Fruit fly (Drosophila melanogaster) whole organism, embryonic: ENCODE data around the gene SP1173.

Experiments
- CG12104 ChIP-seq: fragments of 200-800 bp; sonication (Bioruptor generic); optimal IDR thresholded peaks from 3 replicates; lab custom pipeline; 2016; ENCODE audit warnings: missing biosample characterization, missing genetic modification characterization
- CG3163 ChIP-seq: fragments of 200-800 bp; sonication (Bioruptor generic); optimal IDR thresholded peaks from 3 replicates; lab custom pipeline; 2016; ENCODE audit warnings: missing biosample characterization, missing genetic modification characterization
- CG6272 ChIP-seq: fragments of 200-800 bp; sonication (Bioruptor generic); IDR thresholded peaks from 2 replicates; pipeline ENCODE4 v1.3.6; 2022; ENCODE audit warnings: missing biosample characterization, missing genetic modification characterization
- CG7271 ChIP-seq: fragments of 200-800 bp; sonication (Bioruptor generic); optimal IDR thresholded peaks from 2 replicates; lab custom pipeline; 2018; ENCODE audit warnings: missing biosample characterization, mild to moderate bottlenecking, missing genetic modification characterization, moderate library complexity
- Dip2 ChIP-seq: fragments of 200-800 bp; sonication (Bioruptor generic); IDR thresholded peaks from 2 replicates; pipeline ENCODE4 v1.3.6; 2022; ENCODE audit warnings: missing biosample characterization, missing genetic modification characterization
- PHDP ChIP-seq: fragments of 200-800 bp; sonication (Bioruptor generic); optimal IDR thresholded peaks from 3 replicates; lab custom pipeline; 2018; ENCODE audit warnings: missing biosample characterization, mild to moderate bottlenecking, missing genetic modification characterization, moderate library complexity
- crp ChIP-seq, 2 experiments: fragments of 200-800 bp; sonication (Bioruptor generic); optimal IDR thresholded peaks; 2 replicates in 1 of 2; 3 replicates in 1 of 2; lab custom pipeline; 2017; ENCODE audit warnings: missing biosample characterization in 2 of 2, missing genetic modification characterization in 2 of 2, mild to moderate bottlenecking in 1 of 2, moderate library complexity in 1 of 2
- lmd ChIP-seq: fragments of 200-800 bp; sonication (Bioruptor generic); IDR thresholded peaks from 2 replicates; pipeline ENCODE4 v1.3.6; 2022; ENCODE audit warnings: missing biosample characterization, missing genetic modification characterization
- tll ChIP-seq, 2 experiments: fragments of 200-800 bp in 1 of 2; fragments of >200 bp in 1 of 2; sonication (Bioruptor generic) in 1 of 2; optimal IDR thresholded peaks; 2 replicates each; lab custom pipeline; 2017 to 2019; ENCODE audit warnings: missing biosample characterization in 2 of 2, missing genetic modification characterization in 2 of 2, mild to moderate bottlenecking in 1 of 2, moderate library complexity in 1 of 2

The SP1173 gene

DNA sequence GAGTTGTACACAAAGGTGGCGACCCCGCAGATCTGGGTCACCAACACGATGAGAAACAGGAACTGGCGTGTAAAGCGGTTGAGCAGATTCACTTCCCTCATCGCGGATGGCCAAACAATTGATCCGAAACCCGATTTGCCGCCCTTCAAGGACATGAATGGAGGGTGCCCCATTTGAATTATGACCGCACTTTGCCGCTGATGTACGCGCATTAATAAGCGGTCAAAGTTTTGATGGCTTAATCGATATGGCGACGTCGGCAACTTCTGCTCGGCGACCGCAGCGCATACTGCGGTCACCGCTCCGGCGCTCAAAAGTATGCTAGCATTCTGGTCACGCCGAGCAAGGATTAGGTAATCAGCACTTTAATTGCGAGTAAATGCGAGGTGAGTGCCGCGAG lies 35.6 kb downstream of the SP1173 start, which contains the start of gene Grl65a (continued):
- TF ChIP-seq tll (GFP tag; optimal IDR thresholded peaks at IDR 0.05; lab: Kevin White, UChicago): no peak

DNA sequence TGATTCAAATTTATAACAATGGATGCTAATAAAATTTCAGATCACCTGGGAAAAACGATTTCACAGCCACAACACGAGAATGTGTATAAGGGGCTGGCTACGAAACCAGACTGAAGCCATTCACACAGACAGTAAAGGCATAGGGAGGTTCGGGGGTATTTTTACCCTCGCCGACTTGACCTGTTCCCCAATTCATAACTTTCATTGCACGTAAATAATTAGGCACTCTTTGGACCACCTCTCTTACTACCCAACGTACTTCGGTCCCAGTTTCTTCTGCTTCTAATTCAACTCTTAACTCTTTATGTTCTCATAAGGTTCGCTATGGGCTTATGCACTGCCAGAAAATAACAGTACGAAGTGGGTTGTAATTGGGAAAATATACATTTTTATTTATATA lies 37.8 kb downstream of the SP1173 start, which contains the start of gene eIF4E4:
TSS of gene eIF4E4 (minus strand) at position 101 of the 400 bp plus-strand sequence.
- TF ChIP-seq CG12104 (GFP tag; lab: Kevin White, UChicago): no peak
- TF ChIP-seq CG6272 (GFP tag; lab: Robert Waterston, UW): no peak
- no peak for TF ChIP-seq PHDP (tag; lab: Kevin White, UChicago)
- no peak for TF ChIP-seq CG3163 (GFP tag; lab: Kevin White, UChicago)
- TF ChIP-seq Dip2 (GFP tag; lab: Robert Waterston, UW): no peak
- no peak for TF ChIP-seq lmd
- TF ChIP-seq crp (GFP tag; optimal IDR thresholded peaks at IDR 0.05; lab: Kevin White, UChicago): no peak
- TF ChIP-seq CG7271 (tag; lab: Kevin White, UChicago): no peak
